Worm (Caenorhabditis elegans): ENCODE data around the gene R05H5.3.
A peak's percentile ranks its signal among the peaks of the same experiment; 100 is the strongest.

The R05H5.3 gene

DNA sequence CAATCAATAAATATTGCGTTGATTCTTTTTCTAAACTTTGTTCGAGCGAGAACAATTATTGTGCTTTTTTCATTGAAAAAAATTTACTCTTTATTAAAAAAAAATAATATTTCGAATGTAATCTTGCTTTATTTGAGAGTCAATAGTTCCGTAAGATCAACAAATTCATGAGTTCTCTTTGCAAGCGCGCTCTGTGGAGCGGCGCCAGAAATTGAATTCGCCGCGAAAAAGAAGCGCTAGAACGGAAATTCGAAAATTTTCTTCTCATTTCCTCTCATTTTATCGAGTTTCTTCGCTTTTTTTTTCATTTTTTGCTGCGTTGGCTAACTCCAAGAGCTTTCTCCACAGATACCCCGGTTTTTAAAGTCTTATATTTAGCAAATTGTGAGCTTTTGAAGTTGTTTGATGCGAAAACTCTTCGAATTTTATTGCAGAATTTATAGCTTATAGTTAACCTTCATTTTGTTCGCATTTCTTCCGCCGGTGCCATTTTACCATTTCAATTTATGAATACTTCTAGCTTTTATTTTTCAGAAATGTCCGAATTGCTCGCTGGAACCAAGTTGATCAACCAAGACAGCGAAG is at the start of gene R05H5.3:
Gene R05H5.3, plus strand, starts transcription at position 535 of the 585 bp plus-strand sequence.
- TF ChIP-seq unc-62 (GFP tag; optimal IDR thresholded peaks at IDR 0.05), result no peak
- no peak for TF ChIP-seq elt-3 (tag; optimal IDR thresholded peaks at IDR 0.05)
- TF ChIP-seq fkh-10 (GFP tag; optimal IDR thresholded peaks at IDR 0.05), result peak; percentile 70
- no peak for TF ChIP-seq mdl-1 (tag; optimal IDR thresholded peaks at IDR 0.05)
- no peak for TF ChIP-seq eor-1 (tag; optimal IDR thresholded peaks at IDR 0.05)
- no peak for TF ChIP-seq skn-1 (tag; optimal IDR thresholded peaks at IDR 0.05)
- peak; percentile 60 for TF ChIP-seq nhr-11 (tag; optimal IDR thresholded peaks at IDR 0.05)
- TF ChIP-seq jun-1 (tag; optimal IDR thresholded peaks at IDR 0.05), result no peak
- TF ChIP-seq ztf-11 (tag; optimal IDR thresholded peaks at IDR 0.05), result no peak
- no peak for TF ChIP-seq daf-12 (tag; optimal IDR thresholded peaks at IDR 0.05)
- peak; percentile 84 for TF ChIP-seq lin-15B (tag; optimal IDR thresholded peaks at IDR 0.05)
- TF ChIP-seq snpc-4 (tag; optimal IDR thresholded peaks at IDR 0.05), result peak; percentile 45
- no peak for TF ChIP-seq nhr-67 (tag; optimal IDR thresholded peaks at IDR 0.05)
- TF ChIP-seq mml-1 (tag; optimal IDR thresholded peaks at IDR 0.05), result no peak
- TF ChIP-seq ceh-28 (tag; optimal IDR thresholded peaks at IDR 0.05), result no peak
- no peak for TF ChIP-seq nhr-77 (tag; optimal IDR thresholded peaks at IDR 0.05)
- no peak for TF ChIP-seq ama-1 (optimal IDR thresholded peaks at IDR 0.05)
- TF ChIP-seq pha-4 (tag; optimal IDR thresholded peaks at IDR 0.05), result peak; percentile 78
- TF ChIP-seq hmg-11 (tag; optimal IDR thresholded peaks at IDR 0.05), result no peak
- TF ChIP-seq elt-1 (tag; optimal IDR thresholded peaks at IDR 0.05), result no peak
- no peak for TF ChIP-seq nhr-28 (tag; optimal IDR thresholded peaks at IDR 0.05)
- TF ChIP-seq nhr-76 (tag; optimal IDR thresholded peaks at IDR 0.05), result no peak
- no peak for TF ChIP-seq ceh-9 (tag; optimal IDR thresholded peaks at IDR 0.05)
- no peak for TF ChIP-seq ceh-82 (tag; optimal IDR thresholded peaks at IDR 0.05)
- TF ChIP-seq egl-27 (tag; optimal IDR thresholded peaks at IDR 0.05), result no peak
- TF ChIP-seq elt-2 (tag; optimal IDR thresholded peaks at IDR 0.05), result no peak
- TF ChIP-seq ceh-16 (tag; optimal IDR thresholded peaks at IDR 0.05), result no peak
- no peak for TF ChIP-seq zag-1 (tag; optimal IDR thresholded peaks at IDR 0.05)
- peak; percentile 19 for TF ChIP-seq pqm-1 (tag; optimal IDR thresholded peaks at IDR 0.05)
- TF ChIP-seq unc-39 (tag; optimal IDR thresholded peaks at IDR 0.05), result no peak
- peak; percentile 54 for TF ChIP-seq lin-39 (tag; optimal IDR thresholded peaks at IDR 0.05)
- no peak for TF ChIP-seq ztf-4 (tag; optimal IDR thresholded peaks at IDR 0.05)
- TF ChIP-seq sea-2 (GFP tag; optimal IDR thresholded peaks at IDR 0.05), result no peak
- TF ChIP-seq lsy-12 (tag; optimal IDR thresholded peaks at IDR 0.05), result no peak
- no peak for TF ChIP-seq tbx-2 (tag; optimal IDR thresholded peaks at IDR 0.05)
- TF ChIP-seq nfya-1 (tag; optimal IDR thresholded peaks at IDR 0.05; ENCODE audit: insufficient read depth), result peak; percentile 72
- TF ChIP-seq fos-1 (tag; optimal IDR thresholded peaks at IDR 0.05), result no peak
- TF ChIP-seq nhr-23 (tag; optimal IDR thresholded peaks at IDR 0.05), result no peak
- TF ChIP-seq nhr-12 (tag; optimal IDR thresholded peaks at IDR 0.05), result no peak
- TF ChIP-seq nhr-237 (tag; optimal IDR thresholded peaks at IDR 0.05), result no peak
- TF ChIP-seq egl-5 (tag; optimal IDR thresholded peaks at IDR 0.05), result no peak
- TF ChIP-seq nhr-43 (tag; optimal IDR thresholded peaks at IDR 0.05; ENCODE audit: poor library complexity, severe bottlenecking), result no peak
- peak; percentile 73 for TF ChIP-seq R02D3.7 (tag; optimal IDR thresholded peaks at IDR 0.05)
- no peak for TF ChIP-seq fkh-2 (tag; optimal IDR thresholded peaks at IDR 0.05)
- TF ChIP-seq ZK546.5 (tag; optimal IDR thresholded peaks at IDR 0.05), result no peak
- no peak for TF ChIP-seq aly-2 (tag; optimal IDR thresholded peaks at IDR 0.05)
- TF ChIP-seq nhr-25 (tag; optimal IDR thresholded peaks at IDR 0.05), result peak; percentile 24
